Worm (Caenorhabditis elegans) whole organism, L3 larva: ENCODE measurements around the gene unc-46.
A peak's percentile ranks its signal among the peaks of the same experiment; 100 is the strongest.

ENCODE experiments used
- R02D3.7 ChIP-seq: fragments of 150-350 bp; optimal IDR thresholded peaks from 2 replicates; lab custom pipeline; 2014; ENCODE audit warnings: missing biosample characterization, missing genetic modification characterization
- ZK546.5 ChIP-seq: sonication (generic microtip); optimal IDR thresholded peaks from 2 replicates; lab custom pipeline; 2017; ENCODE audit warnings: missing biosample characterization, missing genetic modification characterization
- aly-2 ChIP-seq: fragments of 150-350 bp; optimal IDR thresholded peaks from 2 replicates; lab custom pipeline; 2014; ENCODE audit warnings: missing biosample characterization, missing genetic modification characterization
- ama-1 ChIP-seq: fragments of 150-350 bp; optimal IDR thresholded peaks from 2 replicates; lab custom pipeline; 2018
- ceh-28 ChIP-seq: fragments of 150-350 bp; optimal IDR thresholded peaks from 2 replicates; lab custom pipeline; 2014; ENCODE audit warnings: missing biosample characterization, missing genetic modification reagents, missing genetic modification characterization
- ceh-82 ChIP-seq: fragments of 150-350 bp; optimal IDR thresholded peaks from 2 replicates; lab custom pipeline; 2014; ENCODE audit warnings: missing biosample characterization, missing genetic modification characterization
- ceh-9 ChIP-seq: sonication (generic microtip); optimal IDR thresholded peaks from 2 replicates; lab custom pipeline; 2018; ENCODE audit warnings: missing biosample characterization, missing genetic modification characterization
- daf-12 ChIP-seq: fragments of 150-350 bp; optimal IDR thresholded peaks from 2 replicates; lab custom pipeline; 2014; ENCODE audit warnings: missing biosample characterization, missing genetic modification reagents, missing genetic modification characterization
- egl-27 ChIP-seq: sonication (generic microtip); optimal IDR thresholded peaks from 4 replicates; lab custom pipeline; 2017; ENCODE audit warnings: missing biosample characterization, missing genetic modification reagents, missing genetic modification characterization
- egl-5 ChIP-seq: fragments of 150-350 bp; optimal IDR thresholded peaks from 2 replicates; lab custom pipeline; 2017; ENCODE audit warnings: missing biosample characterization, missing genetic modification reagents, missing genetic modification characterization, inconsistent platforms
- elt-1 ChIP-seq: fragments of 150-350 bp; optimal IDR thresholded peaks from 2 replicates; lab custom pipeline; 2014; ENCODE audit warnings: missing biosample characterization, missing genetic modification characterization
- elt-2 ChIP-seq: sonication (generic microtip); optimal IDR thresholded peaks from 2 replicates; lab custom pipeline; 2016; ENCODE audit warnings: missing genetic modification reagents, mild to moderate bottlenecking, missing genetic modification characterization, missing compliant biosample characterization
- elt-3 ChIP-seq, 3 experiments: fragments of 150-350 bp in 1 of 3; sonication (generic microtip) in 2 of 3; optimal IDR thresholded peaks; 2 replicates in 2 of 3; 4 replicates in 1 of 3; lab custom pipeline; 2014 to 2017; ENCODE audit warnings: missing biosample characterization in 3 of 3, missing genetic modification characterization in 3 of 3
- eor-1 ChIP-seq, 2 experiments: fragments of 150-350 bp; optimal IDR thresholded peaks; 2 replicates each; lab custom pipeline; 2014 to 2018; ENCODE audit warnings: missing biosample characterization in 2 of 2, missing genetic modification characterization in 2 of 2
- fkh-10 ChIP-seq: sonication (generic microtip); optimal IDR thresholded peaks from 2 replicates; lab custom pipeline; 2017; ENCODE audit warnings: missing biosample characterization, missing genetic modification reagents, missing genetic modification characterization
- fkh-2 ChIP-seq: fragments of 150-350 bp; optimal IDR thresholded peaks from 2 replicates; lab custom pipeline; 2014; ENCODE audit warnings: missing biosample characterization, missing genetic modification reagents, missing genetic modification characterization
- fos-1 ChIP-seq: fragments of 150-350 bp; optimal IDR thresholded peaks from 2 replicates; lab custom pipeline; 2014; ENCODE audit warnings: missing biosample characterization, missing genetic modification characterization
- hmg-11 ChIP-seq: sonication (generic microtip); optimal IDR thresholded peaks from 2 replicates; lab custom pipeline; 2016; ENCODE audit warnings: missing genetic modification characterization, missing compliant biosample characterization
- jun-1 ChIP-seq: fragments of 150-350 bp; optimal IDR thresholded peaks from 2 replicates; lab custom pipeline; 2014; ENCODE audit warnings: missing biosample characterization, missing genetic modification reagents, missing genetic modification characterization
- lin-15B ChIP-seq: fragments of 150-350 bp; optimal IDR thresholded peaks from 2 replicates; lab custom pipeline; 2014; ENCODE audit warnings: missing biosample characterization, missing genetic modification characterization
- lin-39 ChIP-seq: fragments of 150-350 bp; optimal IDR thresholded peaks from 2 replicates; lab custom pipeline; 2018; ENCODE audit warnings: missing biosample characterization, missing genetic modification reagents, missing genetic modification characterization
- lsy-12 ChIP-seq: sonication (generic microtip); optimal IDR thresholded peaks from 2 replicates; lab custom pipeline; 2016; ENCODE audit warnings: mild to moderate bottlenecking, missing genetic modification characterization, missing compliant biosample characterization
- mdl-1 ChIP-seq: fragments of 150-350 bp; optimal IDR thresholded peaks from 2 replicates; lab custom pipeline; 2014; ENCODE audit warnings: missing biosample characterization, missing genetic modification characterization
- mml-1 ChIP-seq: fragments of 150-350 bp; sonication (generic microtip); optimal IDR thresholded peaks from 3 replicates; lab custom pipeline; 2014; ENCODE audit warnings: missing biosample characterization, missing genetic modification characterization
- nfya-1 ChIP-seq: sonication (generic microtip); optimal IDR thresholded peaks from 2 replicates; lab custom pipeline; 2017; ENCODE audit warnings: missing genetic modification characterization, mild to moderate bottlenecking, missing compliant biosample characterization, antibody characterized with exemption, moderate library complexity; ENCODE audit not compliant: insufficient read depth
- nhr-12 ChIP-seq: fragments of 150-350 bp; optimal IDR thresholded peaks from 2 replicates; lab custom pipeline; 2014; ENCODE audit warnings: missing biosample characterization, missing genetic modification characterization
- nhr-23 ChIP-seq: fragments of 150-350 bp; optimal IDR thresholded peaks from 2 replicates; lab custom pipeline; 2014; ENCODE audit warnings: missing biosample characterization, missing genetic modification reagents, missing genetic modification characterization
- nhr-237 ChIP-seq: fragments of 150-350 bp; optimal IDR thresholded peaks from 2 replicates; lab custom pipeline; 2014; ENCODE audit warnings: missing biosample characterization, missing genetic modification characterization
- nhr-25 ChIP-seq: sonication (generic microtip); optimal IDR thresholded peaks from 2 replicates; lab custom pipeline; 2017; ENCODE audit warnings: missing biosample characterization, missing genetic modification characterization
- nhr-28 ChIP-seq: fragments of 150-350 bp; optimal IDR thresholded peaks from 2 replicates; lab custom pipeline; 2014; ENCODE audit warnings: missing biosample characterization, missing genetic modification characterization
- nhr-43 ChIP-seq: sonication (generic microtip); optimal IDR thresholded peaks from 2 replicates; lab custom pipeline; 2016; ENCODE audit warnings: mild to moderate bottlenecking, missing genetic modification characterization, missing compliant biosample characterization; ENCODE audit not compliant: poor library complexity, severe bottlenecking
- nhr-76 ChIP-seq: fragments of 150-350 bp; sonication (generic microtip); optimal IDR thresholded peaks from 5 replicates; lab custom pipeline; 2014; ENCODE audit warnings: missing biosample characterization, missing genetic modification characterization
- nhr-77 ChIP-seq: fragments of 150-350 bp; optimal IDR thresholded peaks from 2 replicates; lab custom pipeline; 2014; ENCODE audit warnings: missing biosample characterization, missing genetic modification characterization
- pha-4 ChIP-seq: fragments of 150-350 bp; optimal IDR thresholded peaks from 2 replicates; lab custom pipeline; 2014; ENCODE audit warnings: missing biosample characterization, missing genetic modification reagents, missing genetic modification characterization
- pqm-1 ChIP-seq: fragments of 150-350 bp; optimal IDR thresholded peaks from 2 replicates; lab custom pipeline; 2017; ENCODE audit warnings: missing biosample characterization, missing genetic modification characterization, inconsistent platforms
- sea-2 ChIP-seq: fragments of 150-350 bp; sonication (generic microtip); optimal IDR thresholded peaks from 4 replicates; lab custom pipeline; 2014; ENCODE audit warnings: missing biosample characterization, missing genetic modification reagents, missing genetic modification characterization
- skn-1 ChIP-seq: fragments of 150-350 bp; optimal IDR thresholded peaks from 2 replicates; lab custom pipeline; 2014; ENCODE audit warnings: missing biosample characterization, missing genetic modification characterization
- snpc-4 ChIP-seq: fragments of 150-350 bp; optimal IDR thresholded peaks from 2 replicates; lab custom pipeline; 2014; ENCODE audit warnings: missing biosample characterization, missing genetic modification characterization
- tbx-2 ChIP-seq: sonication (generic microtip); optimal IDR thresholded peaks from 2 replicates; lab custom pipeline; 2016; ENCODE audit warnings: mild to moderate bottlenecking, missing genetic modification characterization, missing compliant biosample characterization
- unc-39 ChIP-seq: sonication (generic microtip); optimal IDR thresholded peaks from 4 replicates; lab custom pipeline; 2017; ENCODE audit warnings: missing biosample characterization, missing genetic modification characterization
- unc-62 ChIP-seq: fragments of 150-350 bp; sonication (generic microtip); optimal IDR thresholded peaks from 4 replicates; lab custom pipeline; 2014; ENCODE audit warnings: missing biosample characterization, missing genetic modification reagents, missing genetic modification characterization
- zag-1 ChIP-seq: fragments of 150-350 bp; optimal IDR thresholded peaks from 2 replicates; lab custom pipeline; 2014; ENCODE audit warnings: missing biosample characterization, missing genetic modification characterization
- ztf-11 ChIP-seq: fragments of 150-350 bp; optimal IDR thresholded peaks from 2 replicates; lab custom pipeline; 2014; ENCODE audit warnings: missing biosample characterization, missing genetic modification characterization

Gene unc-46

ce11 chrV:5072082-5072481, 26.7 kb downstream of the unc-46 start, which contains the start of gene Y58A7A.2:
Gene Y58A7A.2, minus strand, starts transcription at chrV:5072182.
- no peak for TF ChIP-seq fkh-2 (tag; lab: Kevin White, UChicago)
- TF ChIP-seq mml-1 (tag; lab: Kevin White, UChicago) = no peak
- TF ChIP-seq ceh-9 (tag; lab: Kevin White, UChicago) = no peak
- TF ChIP-seq elt-2 (tag; lab: Kevin White, UChicago) = no peak
- TF ChIP-seq nhr-12 (tag; lab: Kevin White, UChicago) = no peak
- TF ChIP-seq ztf-11 (tag; lab: Kevin White, UChicago) = no peak
- no peak for TF ChIP-seq lin-39 (tag; lab: Kevin White, UChicago)
- TF ChIP-seq egl-27 (tag; lab: Kevin White, UChicago) = no peak
- TF ChIP-seq ceh-82 (tag; lab: Kevin White, UChicago) = no peak
- no peak for TF ChIP-seq R02D3.7

ce11 chrV:5069440-5069839, 29.4 kb downstream of the unc-46 start, which contains the start of gene Y58A7A.1:
Gene Y58A7A.1, minus strand, starts transcription at chrV:5069540.
- TF ChIP-seq unc-39 (no peak), nfya-1 (tag; lab: Kevin White, UChicago) (no peak), nhr-43 (tag; lab: Kevin White, UChicago) (no peak), nhr-25 (peak; percentile 5), elt-3 (tag; optimal IDR thresholded peaks at IDR 0.05; lab: Kevin White, UChicago) (no peak), nhr-77 (tag; lab: Kevin White, UChicago) (no peak)

ce11 chrV:5067390-5067789, 31.4 kb downstream of the unc-46 start:
- TF ChIP-seq pqm-1 (peak; percentile 61), unc-62 (GFP tag; lab: Kevin White, UChicago) (no peak), jun-1 (tag; lab: Kevin White, UChicago) (peak; percentile 76), elt-2 (tag; lab: Kevin White, UChicago) (peak; percentile 95), pha-4 (peak; percentile 37)
- TF ChIP-seq, all 47 proteins: peak for 4

DNA sequence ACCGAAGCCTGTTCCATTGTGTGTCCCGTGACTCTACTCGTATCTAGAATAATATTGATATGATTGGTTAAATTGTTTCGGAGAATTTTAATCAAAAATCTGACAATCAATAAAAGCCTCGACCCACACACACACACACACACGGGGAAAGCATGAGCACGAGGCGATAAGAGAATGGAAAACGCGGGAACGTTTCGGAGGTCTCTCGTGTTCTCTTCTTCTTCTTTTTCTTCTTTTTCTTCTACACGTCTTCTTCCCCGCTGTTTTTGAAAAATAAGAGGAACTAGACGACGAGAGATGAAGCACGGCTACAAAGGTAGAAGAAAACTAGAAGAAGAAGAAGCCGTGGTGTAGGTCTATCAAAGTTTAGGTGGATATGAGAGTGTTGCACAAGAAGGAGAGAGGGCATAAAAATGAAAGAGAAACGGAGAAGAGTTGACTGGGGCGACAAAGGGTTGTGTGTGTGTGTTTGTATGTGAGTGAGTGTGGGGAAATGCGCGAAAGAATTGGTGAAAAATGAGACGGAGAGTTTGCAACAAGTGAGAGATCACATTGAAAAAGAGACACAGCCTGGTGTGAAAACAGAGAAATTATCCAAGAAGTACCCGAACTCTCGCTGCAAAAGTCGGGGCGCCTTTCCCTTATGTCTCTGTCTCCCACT, 33.9 kb downstream of the unc-46 start, which contains the start of gene mlk-1:
TSS of gene mlk-1 (minus strand) at position 51 of the 661 bp plus-strand sequence.
- no peak for TF ChIP-seq egl-5 (tag; lab: Kevin White, UChicago)
- peak; percentile 30 for TF ChIP-seq mdl-1 (tag; lab: Kevin White, UChicago)
- TF ChIP-seq unc-39 = no peak
- no peak for TF ChIP-seq tbx-2 (tag; lab: Kevin White, UChicago)
- TF ChIP-seq nhr-77 (tag; lab: Kevin White, UChicago) = no peak
- no peak for TF ChIP-seq unc-62 (GFP tag; lab: Kevin White, UChicago)
- TF ChIP-seq elt-1 (tag; lab: Kevin White, UChicago) = no peak
- TF ChIP-seq snpc-4 (tag; lab: Kevin White, UChicago) = peak; percentile 25
- peak; percentile 16 for TF ChIP-seq pqm-1
- no peak for TF ChIP-seq ztf-11 (tag; lab: Kevin White, UChicago)
- no peak for TF ChIP-seq nhr-28
- no peak for TF ChIP-seq skn-1
- peak; percentile 89 for TF ChIP-seq hmg-11
- no peak for TF ChIP-seq ZK546.5 (tag; lab: Kevin White, UChicago)
- no peak for TF ChIP-seq R02D3.7
- peak; percentile 69 for TF ChIP-seq pha-4
- TF ChIP-seq nhr-76 = no peak
- peak; percentile 44 for TF ChIP-seq lin-15B
- TF ChIP-seq sea-2 = no peak
- peak; percentile 83 for TF ChIP-seq egl-27 (tag; lab: Kevin White, UChicago)
- TF ChIP-seq nhr-12 (tag; lab: Kevin White, UChicago) = no peak
- TF ChIP-seq nhr-237 (tag; lab: Kevin White, UChicago) = no peak
- TF ChIP-seq nfya-1 (tag; lab: Kevin White, UChicago) = peak; percentile 76
- no peak for TF ChIP-seq aly-2 (tag; lab: Kevin White, UChicago)
- TF ChIP-seq fos-1 = no peak
- no peak for TF ChIP-seq zag-1 (tag; lab: Kevin White, UChicago)
- peak; percentile 89 for TF ChIP-seq fkh-10 (GFP tag; lab: Kevin White, UChicago)
- peak; percentile 48 for TF ChIP-seq nhr-23 (tag; lab: Kevin White, UChicago)
- no peak for TF ChIP-seq daf-12 (tag; lab: Kevin White, UChicago)
- TF ChIP-seq lsy-12 (tag; lab: Kevin White, UChicago) = peak; percentile 5
- peak; percentile 38 for TF ChIP-seq jun-1 (tag; lab: Kevin White, UChicago)
- peak; percentile 68 for TF ChIP-seq lin-39 (tag; lab: Kevin White, UChicago)
- TF ChIP-seq mml-1 (tag; lab: Kevin White, UChicago) = no peak
- TF ChIP-seq eor-1 (tag; optimal IDR thresholded peaks at IDR 0.05; lab: Kevin White, UChicago) = no peak
- TF ChIP-seq nhr-43 (tag; lab: Kevin White, UChicago) = peak; percentile 36
- TF ChIP-seq elt-2 (tag; lab: Kevin White, UChicago) = peak; percentile 54
- TF ChIP-seq elt-3 (tag; optimal IDR thresholded peaks at IDR 0.05; lab: Kevin White, UChicago) = no peak
- peak; percentile 39 for TF ChIP-seq nhr-25
- TF ChIP-seq fkh-2 (tag; lab: Kevin White, UChicago) = no peak
- TF ChIP-seq ama-1 = peak; percentile 26
- peak; percentile 37 for TF ChIP-seq ceh-28
- TF ChIP-seq ceh-9 (tag; lab: Kevin White, UChicago) = no peak
